Fruit fly (Drosophila melanogaster): Measurements from ENCODE around the gene nAChRbeta2.

Gene nAChRbeta2

DNA sequence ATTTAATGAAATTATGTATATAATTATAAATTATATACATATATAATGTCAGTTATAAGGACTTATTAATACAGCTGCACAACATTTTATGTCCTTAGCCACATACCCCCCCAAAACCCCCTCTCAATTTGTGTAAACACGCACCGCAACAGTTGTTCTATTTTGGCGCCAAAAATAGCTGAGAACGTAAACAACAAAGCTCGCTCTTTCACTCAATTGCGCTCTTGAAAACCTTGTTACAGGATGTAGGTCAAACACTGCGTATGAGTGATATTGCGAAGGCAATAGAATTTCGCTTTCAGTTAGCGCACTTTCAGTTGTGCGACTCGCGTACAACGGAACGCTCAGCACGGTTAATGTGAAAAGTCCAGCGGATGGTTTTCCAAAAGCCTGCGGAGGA is 29.5 kb upstream of the nAChRbeta2 start, which contains the start of gene Esyt2 (continued):
- TF ChIP-seq CG6254 (GFP tag; optimal IDR thresholded peaks at IDR 0.05), result no peak
- TF ChIP-seq al (GFP tag; IDR thresholded peaks at IDR 0.05), result 0 out of 2 replicates have a peak, but pooled peaks have one; percentile 46
- peak; percentile 53; the same call in 2 of the 3 replicates for TF ChIP-seq CG11456 (GFP tag; IDR thresholded peaks at IDR 0.05)
- TF ChIP-seq CG8388 (GFP tag; optimal IDR thresholded peaks at IDR 0.05), result peak; percentile 15
- TF ChIP-seq lilli (GFP tag; optimal IDR thresholded peaks at IDR 0.05), result peak; percentile 10
- TF ChIP-seq ttk (GFP tag; IDR thresholded peaks at IDR 0.05), result no peak
- TF ChIP-seq CG14014 (GFP tag; IDR thresholded peaks at IDR 0.05), result peak; percentile 28; the same call in 1 of the 2 replicates
- TF ChIP-seq CG1603 (tag; optimal IDR thresholded peaks at IDR 0.05), result no peak
- TF ChIP-seq CG8924 (tag; optimal IDR thresholded peaks at IDR 0.05), result peak; percentile 23
- peak; percentile 19 for TF ChIP-seq CG7839 (tag; optimal IDR thresholded peaks at IDR 0.05)
- peak; percentile 17 for TF ChIP-seq CG7987 (GFP tag; optimal IDR thresholded peaks at IDR 0.05)
- TF ChIP-seq B-H1 (GFP tag; IDR thresholded peaks at IDR 0.05), result peak; percentile 41; the same call in 1 of the 3 replicates
- TF ChIP-seq crol (GFP tag; IDR thresholded peaks at IDR 0.05), result peak; percentile 55; the same call in 1 of the 2 replicates
- TF ChIP-seq Rx (GFP tag; IDR thresholded peaks at IDR 0.05), result no peak
- peak; percentile 62 for TF ChIP-seq vvl (GFP tag; IDR thresholded peaks at IDR 0.05)
- TF ChIP-seq CG13775 (GFP tag; optimal IDR thresholded peaks at IDR 0.05), result peak; percentile 20
- TF ChIP-seq lab (GFP tag; optimal IDR thresholded peaks at IDR 0.05), result peak; percentile 74
- TF ChIP-seq CG7372 (GFP tag; IDR thresholded peaks at IDR 0.05), result 0 out of 2 replicates have a peak, but pooled peaks have one; percentile 36
- TF ChIP-seq Neu2 (GFP tag; optimal IDR thresholded peaks at IDR 0.05; ENCODE audit: borderline replicate concordance), result no peak
- peak; percentile 22; the same call in 1 of the 2 replicates for TF ChIP-seq ro (GFP tag; IDR thresholded peaks at IDR 0.05)
- TF ChIP-seq CG30403 (GFP tag; optimal IDR thresholded peaks at IDR 0.05), result peak; percentile 21
- TF ChIP-seq Blimp-1 (GFP tag; optimal IDR thresholded peaks at IDR 0.05), result peak; percentile 27
- no peak for TF ChIP-seq Aef1 (GFP tag; IDR thresholded peaks at IDR 0.05)
- TF ChIP-seq CG3281 (GFP tag; optimal IDR thresholded peaks at IDR 0.05), result peak; percentile 54
- peak; percentile 46 for TF ChIP-seq Fer1 (GFP tag; optimal IDR thresholded peaks at IDR 0.05)
- TF ChIP-seq E2f1 (GFP tag; IDR thresholded peaks at IDR 0.05), result peak; percentile 86
- TF ChIP-seq tio (GFP tag; optimal IDR thresholded peaks at IDR 0.05), result peak; percentile 20
- peak; percentile 63; the same call in 2 of the 3 replicates for TF ChIP-seq CG11695 (GFP tag; IDR thresholded peaks at IDR 0.05)
- TF ChIP-seq ap (GFP tag; IDR thresholded peaks at IDR 0.05), result peak; percentile 43; the same call in 1 of the 2 replicates
- TF ChIP-seq zen2 (GFP tag; IDR thresholded peaks at IDR 0.05; ENCODE audit: partially characterized antibody), result no peak
- TF ChIP-seq dmrt99B (tag; optimal IDR thresholded peaks at IDR 0.05), result peak; percentile 42
- peak; percentile 48 for TF ChIP-seq CG6854 (GFP tag; optimal IDR thresholded peaks at IDR 0.05)
- TF ChIP-seq bcd (GFP tag; optimal IDR thresholded peaks at IDR 0.05), result peak; percentile 53
- no peak for TF ChIP-seq TFAM (GFP tag; optimal IDR thresholded peaks at IDR 0.05)
- peak; percentile 3 for TF ChIP-seq fd96Cb (tag; optimal IDR thresholded peaks at IDR 0.05)
- peak; percentile 4 for TF ChIP-seq fd3F (GFP tag; optimal IDR thresholded peaks at IDR 0.05)
- TF ChIP-seq fd64A (GFP tag; optimal IDR thresholded peaks at IDR 0.05), result no peak
- peak; percentile 34 for TF ChIP-seq zfh2 (GFP tag; optimal IDR thresholded peaks at IDR 0.05)
- peak; percentile 1 for TF ChIP-seq CG12155 (GFP tag; optimal IDR thresholded peaks at IDR 0.05)
- peak; percentile 65 for TF ChIP-seq kah (GFP tag; optimal IDR thresholded peaks at IDR 0.05)
- peak; percentile 66; the same call in 2 of the 4 replicates for TF ChIP-seq Gug (GFP tag; IDR thresholded peaks at IDR 0.05)
- no peak for TF ChIP-seq sr (GFP tag; IDR thresholded peaks at IDR 0.05)
- peak; percentile 55 for TF ChIP-seq Sox102F (GFP tag; optimal IDR thresholded peaks at IDR 0.05)
- TF ChIP-seq lmd (GFP tag; IDR thresholded peaks at IDR 0.05), result peak; percentile 49; the same call in 1 of the 2 replicates
- 0 out of 2 replicates have a peak, but pooled peaks have one; percentile 36 for TF ChIP-seq CG11247 (GFP tag; IDR thresholded peaks at IDR 0.05)
- TF ChIP-seq nau (GFP tag; optimal IDR thresholded peaks at IDR 0.05), result peak; percentile 27
- TF ChIP-seq CG16815 (GFP tag; optimal IDR thresholded peaks at IDR 0.05), result peak; percentile 43
- TF ChIP-seq CG12299 (tag; optimal IDR thresholded peaks at IDR 0.05), result peak; percentile 14
- peak; percentile 6; the same call in 1 of the 3 replicates for TF ChIP-seq zfh1 (GFP tag; IDR thresholded peaks at IDR 0.05)
- TF ChIP-seq sens (GFP tag), result peak; percentile 38
